Worm (Caenorhabditis elegans) whole organism, L3 larva: ENCODE measurements around the gene gcy-18.

Source experiments
- R02D3.7 ChIP-seq: fragments of 150-350 bp; optimal IDR thresholded peaks from 2 replicates; lab custom pipeline; 2014; ENCODE audit warnings: missing biosample characterization, missing genetic modification characterization
- aly-2 ChIP-seq: fragments of 150-350 bp; optimal IDR thresholded peaks from 2 replicates; lab custom pipeline; 2014; ENCODE audit warnings: missing biosample characterization, missing genetic modification characterization
- ceh-9 ChIP-seq: sonication (generic microtip); optimal IDR thresholded peaks from 2 replicates; lab custom pipeline; 2018; ENCODE audit warnings: missing biosample characterization, missing genetic modification characterization
- egl-27 ChIP-seq: sonication (generic microtip); optimal IDR thresholded peaks from 4 replicates; lab custom pipeline; 2017; ENCODE audit warnings: missing biosample characterization, missing genetic modification reagents, missing genetic modification characterization
- egl-5 ChIP-seq: fragments of 150-350 bp; optimal IDR thresholded peaks from 2 replicates; lab custom pipeline; 2017; ENCODE audit warnings: missing biosample characterization, missing genetic modification reagents, missing genetic modification characterization, inconsistent platforms
- unc-39 ChIP-seq: sonication (generic microtip); optimal IDR thresholded peaks from 4 replicates; lab custom pipeline; 2017; ENCODE audit warnings: missing biosample characterization, missing genetic modification characterization

DNA sequence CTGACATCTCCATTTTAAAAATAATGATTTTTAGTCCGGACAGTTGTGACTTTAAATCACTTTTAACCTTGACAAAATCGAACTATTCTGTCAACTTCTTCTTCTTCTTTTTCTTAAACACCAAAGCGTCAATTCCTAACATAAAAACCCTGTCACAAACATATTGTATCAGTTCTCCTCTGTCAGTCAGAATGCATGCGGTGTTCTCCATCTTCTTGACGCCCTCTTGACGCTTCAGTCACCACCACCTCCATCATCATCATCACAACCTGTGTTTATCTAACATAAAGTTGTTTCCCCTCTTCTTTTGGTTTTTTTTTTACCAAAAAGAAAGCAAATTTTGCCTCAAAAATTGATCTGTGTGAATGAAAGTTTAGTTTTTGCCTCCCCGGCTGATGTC lies 24.5 kb upstream of the gcy-18 start:
- TF ChIP-seq unc-39 (tag; lab: Kevin White, UChicago), result no peak
- no peak for TF ChIP-seq aly-2 (tag; lab: Kevin White, UChicago)
- no peak for TF ChIP-seq R02D3.7 (tag; lab: Kevin White, UChicago)
- no peak for TF ChIP-seq egl-27 (tag; lab: Kevin White, UChicago)
- TF ChIP-seq egl-5 (tag; lab: Kevin White, UChicago), result no peak
- TF ChIP-seq ceh-9 (tag; lab: Kevin White, UChicago), result no peak
